Worm (Caenorhabditis elegans) whole organism, young adult: ENCODE measurements around the gene R04F11.3.

Experiments used
- B0035.1 ChIP-seq: sonication (generic microtip); optimal IDR thresholded peaks from 2 replicates; lab custom pipeline; 2016; ENCODE audit warnings: missing genetic modification characterization, mild to moderate bottlenecking, missing compliant biosample characterization, missing genotype, missing genetic modification reagents
- B0336.3 ChIP-seq: fragments of 200-800 bp; sonication (Bioruptor generic); IDR thresholded peaks from 2 replicates; pipeline ENCODE4 v1.3.6; 2022; ENCODE audit warnings: missing genetic modification characterization, missing compliant biosample characterization
- C06A6.2 ChIP-seq: fragments of 200-800 bp; sonication (Bioruptor generic); conservative IDR thresholded peaks from 2 replicates; pipeline ENCODE4 v1.3.6; 2022; ENCODE audit warnings: missing genetic modification characterization, missing compliant biosample characterization
- F10E7.11 ChIP-seq: sonication (generic microtip); optimal IDR thresholded peaks from 2 replicates; lab custom pipeline; 2017; ENCODE audit warnings: mild to moderate bottlenecking, missing genetic modification characterization, moderate library complexity, missing compliant biosample characterization
- F23B12.7 ChIP-seq: sonication (generic microtip); optimal IDR thresholded peaks from 2 replicates; lab custom pipeline; 2017; ENCODE audit warnings: missing genetic modification characterization, mild to moderate bottlenecking, missing compliant biosample characterization, antibody characterized with exemption, moderate library complexity; ENCODE audit not compliant: insufficient read depth
- F33H1.4 ChIP-seq: fragments of 200-800 bp; sonication (Bioruptor generic); IDR thresholded peaks from 2 replicates; pipeline ENCODE4 v1.3.6; 2022; ENCODE audit warnings: missing genetic modification reagents, missing genetic modification characterization, missing compliant biosample characterization
- F37B4.10 ChIP-seq: fragments of 200-800 bp; sonication (Bioruptor generic); IDR thresholded peaks from 2 replicates; pipeline ENCODE4 v1.3.6; 2022; ENCODE audit warnings: missing genetic modification characterization, missing compliant biosample characterization
- K11D2.4 ChIP-seq: fragments of 200-800 bp; sonication (Bioruptor generic); IDR thresholded peaks from 2 replicates; pipeline ENCODE4 v1.3.6; 2022; ENCODE audit warnings: missing genetic modification reagents, missing genetic modification characterization, missing compliant biosample characterization
- K12H6.12 ChIP-seq: fragments of 200-800 bp; sonication (Bioruptor generic); optimal IDR thresholded peaks from 2 replicates; lab custom pipeline; 2018; ENCODE audit warnings: mild to moderate bottlenecking, missing genetic modification characterization, missing compliant biosample characterization
- T26A5.8 ChIP-seq: sonication (generic microtip); optimal IDR thresholded peaks from 2 replicates; lab custom pipeline; 2016; ENCODE audit warnings: missing genetic modification characterization, missing compliant biosample characterization
- Y53G8AR.9 ChIP-seq: fragments of 200-800 bp; sonication (Bioruptor generic); conservative IDR thresholded peaks from 2 replicates; pipeline ENCODE4 v1.3.6; 2022; ENCODE audit warnings: missing genetic modification reagents, missing genetic modification characterization, missing compliant biosample characterization
- Y67H2A.10 ChIP-seq: fragments of 200-800 bp; sonication (Bioruptor generic); conservative IDR thresholded peaks from 2 replicates; pipeline ENCODE4 v1.3.6; 2022; ENCODE audit warnings: missing genetic modification reagents, missing genetic modification characterization, missing compliant biosample characterization
- aptf-2 ChIP-seq: fragments of 200-800 bp; sonication (Bioruptor generic); conservative IDR thresholded peaks from 2 replicates; pipeline ENCODE4 v1.3.6; 2022; ENCODE audit warnings: missing genetic modification reagents, missing genetic modification characterization, missing compliant biosample characterization
- attf-3 ChIP-seq: fragments of 200-800 bp; sonication (Bioruptor generic); conservative IDR thresholded peaks from 2 replicates; pipeline ENCODE4 v1.3.6; 2022; ENCODE audit warnings: missing genetic modification reagents, missing genetic modification characterization, missing compliant biosample characterization
- attf-5 ChIP-seq: fragments of 200-800 bp; sonication (Bioruptor generic); optimal IDR thresholded peaks from 2 replicates; lab custom pipeline; 2018; ENCODE audit warnings: mild to moderate bottlenecking, missing genetic modification characterization, missing compliant biosample characterization
- ccch-3 ChIP-seq: fragments of 200-800 bp; sonication (Bioruptor generic); optimal IDR thresholded peaks from 2 replicates; lab custom pipeline; 2018; ENCODE audit warnings: mild to moderate bottlenecking, missing genetic modification characterization, missing compliant biosample characterization
- ceh-100 ChIP-seq: fragments of 200-800 bp; sonication (Bioruptor generic); IDR thresholded peaks from 2 replicates; pipeline ENCODE4 v1.3.6; 2022; ENCODE audit warnings: missing genetic modification reagents, missing genetic modification characterization, missing compliant biosample characterization
- ceh-27 ChIP-seq: fragments of 200-800 bp; sonication (Bioruptor generic); optimal IDR thresholded peaks from 2 replicates; lab custom pipeline; 2018; ENCODE audit warnings: mild to moderate bottlenecking, missing genetic modification characterization, moderate library complexity, missing compliant biosample characterization
- ceh-40 ChIP-seq: fragments of 200-800 bp; sonication (Bioruptor generic); IDR thresholded peaks from 2 replicates; pipeline ENCODE4 v1.3.6; 2022; ENCODE audit warnings: missing genetic modification characterization, missing compliant biosample characterization
- ceh-58 ChIP-seq: fragments of 200-800 bp; sonication (Bioruptor generic); IDR thresholded peaks from 2 replicates; pipeline ENCODE4 v1.3.6; 2022; ENCODE audit warnings: missing genetic modification characterization, missing compliant biosample characterization
- ceh-91 ChIP-seq: fragments of 200-800 bp; sonication (Bioruptor generic); IDR thresholded peaks from 2 replicates; pipeline ENCODE4 v1.3.6; 2022; ENCODE audit warnings: missing genetic modification reagents, missing genetic modification characterization, missing compliant biosample characterization
- die-1 ChIP-seq: sonication (generic microtip); optimal IDR thresholded peaks from 2 replicates; lab custom pipeline; 2016; ENCODE audit warnings: missing genotype, mild to moderate bottlenecking, missing genetic modification characterization, missing compliant biosample characterization
- dox-1 ChIP-seq: fragments of 200-800 bp; sonication (Bioruptor generic); IDR thresholded peaks from 2 replicates; pipeline ENCODE4 v1.3.6; 2022; ENCODE audit warnings: missing genetic modification reagents, missing genetic modification characterization, missing compliant biosample characterization
- efl-1 ChIP-seq: fragments of 150-350 bp; optimal IDR thresholded peaks from 2 replicates; lab custom pipeline; 2014; ENCODE audit warnings: missing biosample characterization, missing genetic modification reagents, missing genetic modification characterization
- ekl-4 ChIP-seq: fragments of 200-800 bp; sonication (Bioruptor generic); IDR thresholded peaks from 2 replicates; pipeline ENCODE4 v1.3.6; 2022; ENCODE audit warnings: missing genetic modification reagents, missing genetic modification characterization, missing compliant biosample characterization
- fkh-3 ChIP-seq: sonication (generic microtip); optimal IDR thresholded peaks from 2 replicates; lab custom pipeline; 2016; ENCODE audit warnings: mild to moderate bottlenecking, missing genetic modification characterization, missing compliant biosample characterization
- him-1 ChIP-seq: sonication (generic microtip); optimal IDR thresholded peaks from 2 replicates; lab custom pipeline; 2016; ENCODE audit warnings: missing genotype, missing genetic modification reagents, missing genetic modification characterization, missing compliant biosample characterization
- hlh-12 ChIP-seq: sonication (generic microtip); optimal IDR thresholded peaks from 2 replicates; lab custom pipeline; 2016; ENCODE audit warnings: missing genetic modification characterization, missing compliant biosample characterization
- hmg-20 ChIP-seq: fragments of 200-800 bp; sonication (Bioruptor generic); IDR thresholded peaks from 2 replicates; pipeline ENCODE4 v1.3.6; 2022; ENCODE audit warnings: missing genetic modification reagents, missing genetic modification characterization, missing compliant biosample characterization
- lin-26 ChIP-seq: fragments of 200-800 bp; sonication (Bioruptor generic); IDR thresholded peaks from 2 replicates; pipeline ENCODE4 v1.3.6; 2022; ENCODE audit warnings: missing genetic modification reagents, missing genetic modification characterization, missing compliant biosample characterization
- lin-40 ChIP-seq: sonication (generic microtip); optimal IDR thresholded peaks from 2 replicates; lab custom pipeline; 2016; ENCODE audit warnings: missing genetic modification characterization, mild to moderate bottlenecking, missing compliant biosample characterization, missing genotype, missing genetic modification reagents
- lin-54 ChIP-seq: fragments of 200-800 bp; sonication (Bioruptor generic); optimal IDR thresholded peaks from 2 replicates; lab custom pipeline; 2018; ENCODE audit warnings: mild to moderate bottlenecking, missing genetic modification characterization, missing compliant biosample characterization
- lir-1 ChIP-seq: fragments of 200-800 bp; sonication (Bioruptor generic); conservative IDR thresholded peaks from 2 replicates; pipeline ENCODE4 v1.3.6; 2022; ENCODE audit warnings: missing genetic modification reagents, missing genetic modification characterization, missing compliant biosample characterization
- lsl-1 ChIP-seq: fragments of 200-800 bp; sonication (Bioruptor generic); optimal IDR thresholded peaks from 2 replicates; lab custom pipeline; 2018; ENCODE audit warnings: mild to moderate bottlenecking, missing genetic modification characterization, moderate library complexity, missing compliant biosample characterization
- lsy-27 ChIP-seq: sonication (generic microtip); optimal IDR thresholded peaks from 2 replicates; lab custom pipeline; 2017; ENCODE audit warnings: missing genetic modification characterization, mild to moderate bottlenecking, missing compliant biosample characterization, antibody characterized with exemption, missing genotype, borderline replicate concordance; ENCODE audit not compliant: insufficient read depth
- madf-6 ChIP-seq: fragments of 200-800 bp; sonication (Bioruptor generic); IDR thresholded peaks from 2 replicates; pipeline ENCODE4 v1.3.6; 2022; ENCODE audit warnings: missing genetic modification reagents, missing genetic modification characterization, missing compliant biosample characterization
- nfyb-1 ChIP-seq: fragments of 200-800 bp; sonication (Bioruptor generic); IDR thresholded peaks from 2 replicates; pipeline ENCODE4 v1.3.6; 2022; ENCODE audit warnings: missing genetic modification reagents, missing genetic modification characterization, missing compliant biosample characterization
- pha-4 ChIP-seq: fragments of 150-350 bp; sonication (generic microtip); optimal IDR thresholded peaks from 2 replicates; lab custom pipeline; 2014; ENCODE audit warnings: missing biosample characterization, missing genetic modification reagents, missing genetic modification characterization
- rec-8 ChIP-seq, 2 experiments: sonication (generic microtip); optimal IDR thresholded peaks; 2 replicates each; lab custom pipeline; 2016; ENCODE audit warnings: mild to moderate bottlenecking in 2 of 2, missing genetic modification characterization in 2 of 2, missing genetic modification reagents in 2 of 2, missing genotype in 2 of 2, missing biosample characterization in 1 of 2, missing compliant biosample characterization in 1 of 2, moderate library complexity in 1 of 2
- repo-1 ChIP-seq: sonication (generic microtip); optimal IDR thresholded peaks from 2 replicates; lab custom pipeline; 2017; ENCODE audit warnings: mild to moderate bottlenecking, missing genetic modification characterization, missing compliant biosample characterization
- sdz-38 ChIP-seq: sonication (generic microtip); optimal IDR thresholded peaks from 2 replicates; lab custom pipeline; 2016; ENCODE audit warnings: missing genotype, missing genetic modification characterization, missing compliant biosample characterization
- snpc-1.3 ChIP-seq: sonication (generic microtip); optimal IDR thresholded peaks from 2 replicates; lab custom pipeline; 2017; ENCODE audit warnings: missing genetic modification characterization, mild to moderate bottlenecking, missing compliant biosample characterization, antibody characterized with exemption, moderate library complexity, missing genotype, missing genetic modification reagents; ENCODE audit not compliant: insufficient read depth
- sptf-2 ChIP-seq: fragments of 200-800 bp; sonication (Bioruptor generic); optimal IDR thresholded peaks from 2 replicates; lab custom pipeline; 2018; ENCODE audit warnings: mild to moderate bottlenecking, missing genetic modification characterization, missing compliant biosample characterization
- tbx-9 ChIP-seq: sonication (generic microtip); optimal IDR thresholded peaks from 2 replicates; lab custom pipeline; 2016; ENCODE audit warnings: borderline replicate concordance, missing genetic modification characterization, inconsistent platforms, missing compliant biosample characterization
- unc-62 ChIP-seq: fragments of 150-350 bp; optimal IDR thresholded peaks from 2 replicates; lab custom pipeline; 2014; ENCODE audit warnings: missing biosample characterization, missing genetic modification reagents, missing genetic modification characterization
- zfh-2 ChIP-seq: fragments of 200-800 bp; sonication (Bioruptor generic); conservative IDR thresholded peaks from 2 replicates; pipeline ENCODE4 v1.3.6; 2022; ENCODE audit warnings: missing genetic modification reagents, missing genetic modification characterization, missing compliant biosample characterization
- zim-3 ChIP-seq: sonication (generic microtip); optimal IDR thresholded peaks from 2 replicates; lab custom pipeline; 2017; ENCODE audit warnings: mild to moderate bottlenecking, missing genetic modification characterization, moderate library complexity, missing compliant biosample characterization
- ztf-28 ChIP-seq: fragments of 200-800 bp; sonication (Bioruptor generic); IDR thresholded peaks from 2 replicates; pipeline ENCODE4 v1.3.6; 2022; ENCODE audit warnings: missing genetic modification reagents, missing genetic modification characterization, missing compliant biosample characterization
- ztf-3 ChIP-seq: fragments of 200-800 bp; sonication (Bioruptor generic); optimal IDR thresholded peaks from 2 replicates; lab custom pipeline; 2018; ENCODE audit warnings: mild to moderate bottlenecking, missing genetic modification characterization, missing compliant biosample characterization
- ztf-6 ChIP-seq: fragments of 200-800 bp; sonication (Bioruptor generic); IDR thresholded peaks from 2 replicates; pipeline ENCODE4 v1.3.6; 2022; ENCODE audit warnings: missing genetic modification reagents, missing genetic modification characterization, missing compliant biosample characterization

The R04F11.3 gene

DNA sequence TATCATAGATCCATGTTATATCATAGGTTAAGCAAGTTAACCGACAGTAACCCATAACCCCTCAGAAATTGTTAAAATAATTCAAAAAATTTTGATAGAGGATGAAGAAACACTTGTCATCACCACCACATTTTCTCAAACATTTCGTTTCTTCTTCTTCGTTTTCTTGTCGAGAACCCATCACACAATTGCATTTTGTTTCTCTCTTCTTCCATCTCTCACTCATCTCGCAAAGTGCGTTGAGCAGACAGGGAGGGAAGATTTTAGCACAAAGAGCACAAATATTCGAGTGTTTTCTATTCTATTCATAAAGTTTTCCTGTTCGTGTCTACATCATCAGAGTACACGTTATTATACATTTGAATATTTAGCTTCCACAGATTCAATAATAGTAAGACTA, 2.6 kb downstream of the R04F11.3 start (continued):
- no peak for TF ChIP-seq F37B4.10 (GFP tag; lab: Robert Waterston, UW)
- no peak for TF ChIP-seq ccch-3 (GFP tag; lab: Kevin White, UChicago)
- no peak for TF ChIP-seq hmg-20 (GFP tag; lab: Robert Waterston, UW)
- no peak for TF ChIP-seq C06A6.2 (GFP tag; lab: Robert Waterston, UW)
- TF ChIP-seq K11D2.4 = no peak
- no peak for TF ChIP-seq aptf-2 (GFP tag; lab: Robert Waterston, UW)
- no peak for TF ChIP-seq zim-3 (tag; lab: Kevin White, UChicago)
- TF ChIP-seq ekl-4 (GFP tag; lab: Robert Waterston, UW) = peak; percentile 62; the same call in 1 of the 2 replicates
- no peak for TF ChIP-seq pha-4 (tag; lab: Kevin White, UChicago)
- no peak for TF ChIP-seq ztf-6 (GFP tag; lab: Robert Waterston, UW)
- no peak for TF ChIP-seq lsy-27 (tag; lab: Kevin White, UChicago)
- no peak for TF ChIP-seq repo-1
- TF ChIP-seq ztf-28 = no peak
- no peak for TF ChIP-seq Y53G8AR.9
- TF ChIP-seq ceh-100 = no peak
- TF ChIP-seq lin-26 (GFP tag; lab: Robert Waterston, UW) = no peak
- TF ChIP-seq lir-1 (GFP tag; lab: Robert Waterston, UW) = no peak
- TF ChIP-seq tbx-9 (tag; lab: Kevin White, UChicago) = no peak
- no peak for TF ChIP-seq F33H1.4 (GFP tag; lab: Robert Waterston, UW)
- no peak for TF ChIP-seq him-1 (tag; lab: Kevin White, UChicago)
- no peak for TF ChIP-seq dox-1
- TF ChIP-seq lin-40 (tag; lab: Kevin White, UChicago) = no peak
- TF ChIP-seq snpc-1.3 (tag; lab: Kevin White, UChicago) = peak; percentile 32
- no peak for TF ChIP-seq die-1
- no peak for TF ChIP-seq ztf-3
- TF ChIP-seq lsl-1 = no peak
- TF ChIP-seq ceh-91 (GFP tag; lab: Robert Waterston, UW) = no peak
- TF ChIP-seq Y67H2A.10 (GFP tag; lab: Robert Waterston, UW) = no peak
- no peak for TF ChIP-seq lin-54 (GFP tag; lab: Kevin White, UChicago)
- TF ChIP-seq sdz-38 (tag; lab: Kevin White, UChicago) = no peak
- TF ChIP-seq nfyb-1 (GFP tag; lab: Robert Waterston, UW) = 0 out of 2 replicates have a peak, but pooled peaks have one; percentile 44
- TF ChIP-seq F23B12.7 (tag; lab: Kevin White, UChicago) = no peak
- TF ChIP-seq efl-1 (GFP tag; lab: Kevin White, UChicago) = no peak
- TF ChIP-seq unc-62 = no peak
- no peak for TF ChIP-seq attf-5 (GFP tag; lab: Kevin White, UChicago)
- TF ChIP-seq attf-3 (GFP tag; lab: Robert Waterston, UW) = peak; percentile 43; the same call in 1 of the 2 replicates
- no peak for TF ChIP-seq T26A5.8 (tag; lab: Kevin White, UChicago)
- no peak for TF ChIP-seq ceh-58 (GFP tag; lab: Robert Waterston, UW)
- TF ChIP-seq ceh-27 (GFP tag; lab: Kevin White, UChicago) = peak; percentile 48
- no peak for TF ChIP-seq fkh-3 (tag; lab: Kevin White, UChicago)

DNA sequence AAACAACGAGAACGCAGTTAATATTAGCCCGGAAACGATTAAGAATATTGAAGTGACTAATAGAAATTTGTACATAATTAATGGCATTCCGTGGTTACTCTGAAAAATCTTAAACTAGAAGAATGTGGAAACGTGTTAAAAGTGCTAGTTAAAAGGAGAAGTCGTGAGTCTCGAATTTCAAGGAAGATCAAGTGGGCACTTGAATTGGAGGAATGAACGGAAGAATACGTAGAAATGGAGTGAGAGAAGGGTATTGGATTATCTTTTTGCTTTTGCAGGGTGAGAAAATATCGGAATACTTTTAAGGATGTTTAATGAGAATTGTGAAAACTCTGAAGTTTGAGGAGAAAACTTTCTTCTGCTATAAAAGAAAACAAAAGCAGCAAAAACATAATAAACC, 6.7 kb downstream of the R04F11.3 start, which contains the start of gene hpo-30:
Gene hpo-30 (minus strand): TSS at position 101 of the 400 bp plus-strand sequence.
- TF ChIP-seq rec-8 (tag; optimal IDR thresholded peaks at IDR 0.05; lab: Kevin White, UChicago) (no peak), B0035.1 (no peak), sptf-2 (GFP tag; lab: Kevin White, UChicago) (no peak), nfyb-1 (GFP tag; lab: Robert Waterston, UW) (no peak), lin-26 (GFP tag; lab: Robert Waterston, UW) (no peak), zfh-2 (GFP tag; lab: Robert Waterston, UW) (no peak), him-1 (tag; lab: Kevin White, UChicago) (no peak), aptf-2 (GFP tag; lab: Robert Waterston, UW) (no peak), K12H6.12 (no peak), F10E7.11 (tag; lab: Kevin White, UChicago) (no peak), B0336.3 (GFP tag; lab: Robert Waterston, UW) (no peak), hlh-12 (tag; lab: Kevin White, UChicago) (no peak), ceh-40 (GFP tag; lab: Robert Waterston, UW) (no peak), madf-6 (no peak)
